Worm (Caenorhabditis elegans) whole organism, L4 larva: Measurements from ENCODE around the gene col-74.

Experiments
- F10B5.3 ChIP-seq: sonication (generic microtip); optimal IDR thresholded peaks from 2 replicates; lab custom pipeline; 2016; ENCODE audit warnings: mild to moderate bottlenecking, missing genetic modification characterization, missing compliant biosample characterization
- R02D3.7 ChIP-seq: fragments of 150-350 bp; sonication (generic microtip); optimal IDR thresholded peaks from 3 replicates; lab custom pipeline; 2014; ENCODE audit warnings: missing biosample characterization, missing genetic modification characterization
- T20F7.1 ChIP-seq: fragments of 200-800 bp; sonication (Bioruptor generic); optimal IDR thresholded peaks from 2 replicates; lab custom pipeline; 2018; ENCODE audit warnings: mild to moderate bottlenecking, missing genetic modification characterization, missing compliant biosample characterization
- Y105C5A.15 ChIP-seq: fragments of 200-800 bp; sonication (Bioruptor generic); IDR thresholded peaks from 2 replicates; pipeline ENCODE4 v1.3.6; 2022; ENCODE audit warnings: missing genetic modification characterization, missing compliant biosample characterization
- Y48G9A.11 ChIP-seq: fragments of 200-800 bp; sonication (Bioruptor generic); IDR thresholded peaks from 2 replicates; pipeline ENCODE4 v1.3.6; 2022; ENCODE audit warnings: missing genetic modification reagents, missing genetic modification characterization, missing compliant biosample characterization
- Y5F2A.4 ChIP-seq: fragments of 200-800 bp; sonication (Bioruptor generic); optimal IDR thresholded peaks from 2 replicates; lab custom pipeline; 2018; ENCODE audit warnings: mild to moderate bottlenecking, missing genetic modification characterization, missing compliant biosample characterization
- ZK546.5 ChIP-seq, 2 experiments: sonication (generic microtip); optimal IDR thresholded peaks; 2 replicates each; lab custom pipeline; 2017; ENCODE audit warnings: missing biosample characterization in 2 of 2, missing genetic modification characterization in 2 of 2
- ama-1 ChIP-seq: fragments of 150-350 bp; optimal IDR thresholded peaks from 2 replicates; lab custom pipeline; 2014; ENCODE audit warnings: inconsistent platforms, mixed read lengths
- attf-4 ChIP-seq: sonication (generic microtip); optimal IDR thresholded peaks from 3 replicates; lab custom pipeline; 2017; ENCODE audit warnings: missing biosample characterization, missing genetic modification characterization
- ceh-62 ChIP-seq: sonication (generic microtip); optimal IDR thresholded peaks from 2 replicates; lab custom pipeline; 2017; ENCODE audit warnings: missing biosample characterization, missing genetic modification characterization
- ces-1 ChIP-seq: fragments of 150-350 bp; sonication (generic microtip); optimal IDR thresholded peaks from 4 replicates; lab custom pipeline; 2014; ENCODE audit warnings: missing biosample characterization, missing genetic modification reagents, missing genetic modification characterization
- cey-2 ChIP-seq: sonication (generic microtip); optimal IDR thresholded peaks from 3 replicates; lab custom pipeline; 2017; ENCODE audit warnings: missing genetic modification characterization, mild to moderate bottlenecking, missing compliant biosample characterization, antibody characterized with exemption, borderline replicate concordance; ENCODE audit not compliant: insufficient read depth
- ctbp-1 ChIP-seq: fragments of 200-800 bp; sonication (Bioruptor generic); IDR thresholded peaks from 2 replicates; pipeline ENCODE4 v1.3.6; 2022; ENCODE audit warnings: missing genetic modification reagents, missing genetic modification characterization, missing compliant biosample characterization
- daf-16 ChIP-seq, 3 experiments: sonication (generic microtip); optimal IDR thresholded peaks; 2 replicates each; lab custom pipeline; 2016 to 2017; ENCODE audit warnings: missing genetic modification characterization in 3 of 3, missing genetic modification reagents in 3 of 3, mild to moderate bottlenecking in 2 of 3, missing compliant biosample characterization in 2 of 3, missing biosample characterization in 1 of 3, moderate library complexity in 1 of 3
- daf-8 ChIP-seq: fragments of 200-800 bp; sonication (Bioruptor generic); IDR thresholded peaks from 2 replicates; pipeline ENCODE4 v1.3.6; 2022; ENCODE audit warnings: missing genetic modification characterization, missing compliant biosample characterization
- dmd-6 ChIP-seq: fragments of 200-800 bp; sonication (Bioruptor generic); IDR thresholded peaks from 2 replicates; pipeline ENCODE4 v1.3.6; 2022; ENCODE audit warnings: missing genetic modification reagents, missing genetic modification characterization, missing compliant biosample characterization
- dmd-8 ChIP-seq: fragments of 200-800 bp; sonication (Bioruptor generic); IDR thresholded peaks from 2 replicates; pipeline ENCODE4 v1.3.6; 2022; ENCODE audit warnings: missing genetic modification characterization, missing compliant biosample characterization
- dmd-9 ChIP-seq: fragments of 200-800 bp; sonication (Bioruptor generic); IDR thresholded peaks from 2 replicates; pipeline ENCODE4 v1.3.6; 2022; ENCODE audit warnings: missing genetic modification reagents, missing genetic modification characterization, missing compliant biosample characterization
- dve-1 ChIP-seq: sonication (generic microtip); optimal IDR thresholded peaks from 2 replicates; lab custom pipeline; 2017; ENCODE audit warnings: antibody characterized with exemption, mild to moderate bottlenecking, missing genetic modification characterization, missing compliant biosample characterization; ENCODE audit not compliant: insufficient read depth
- egl-27 ChIP-seq: sonication (generic microtip); optimal IDR thresholded peaks from 3 replicates; lab custom pipeline; 2017; ENCODE audit warnings: missing biosample characterization, missing genetic modification reagents, missing genetic modification characterization
- egl-43 ChIP-seq: fragments of 200-800 bp; sonication (Bioruptor generic); IDR thresholded peaks from 2 replicates; pipeline ENCODE4 v1.3.6; 2022; ENCODE audit warnings: missing genetic modification reagents, missing genetic modification characterization, missing compliant biosample characterization
- fos-1 ChIP-seq: fragments of 150-350 bp; optimal IDR thresholded peaks from 2 replicates; lab custom pipeline; 2014; ENCODE audit warnings: missing biosample characterization, missing genetic modification characterization
- hlh-11 ChIP-seq: fragments of 200-800 bp; sonication (Bioruptor generic); optimal IDR thresholded peaks from 2 replicates; lab custom pipeline; 2018; ENCODE audit warnings: mild to moderate bottlenecking, missing genetic modification characterization, missing compliant biosample characterization
- hlh-30 ChIP-seq: sonication (generic microtip); optimal IDR thresholded peaks from 2 replicates; lab custom pipeline; 2017; ENCODE audit warnings: antibody characterized with exemption, mild to moderate bottlenecking, missing genetic modification characterization, missing compliant biosample characterization; ENCODE audit not compliant: insufficient read depth
- hmg-1.1 ChIP-seq: fragments of 200-800 bp; sonication (Bioruptor generic); IDR thresholded peaks from 2 replicates; pipeline ENCODE4 v1.3.6; 2022; ENCODE audit warnings: missing genetic modification reagents, missing genetic modification characterization, missing compliant biosample characterization
- lin-29 ChIP-seq: fragments of 200-800 bp; sonication (Bioruptor generic); IDR thresholded peaks from 2 replicates; pipeline ENCODE4 v1.3.6; 2022; ENCODE audit warnings: missing genetic modification reagents, missing genetic modification characterization, missing compliant biosample characterization
- lir-3 ChIP-seq: sonication (generic microtip); optimal IDR thresholded peaks from 2 replicates; lab custom pipeline; 2016; ENCODE audit warnings: mild to moderate bottlenecking, missing genetic modification characterization, missing compliant biosample characterization
- lsy-2 ChIP-seq, 2 experiments: fragments of 150-350 bp in 1 of 2; sonication (generic microtip) in 1 of 2; optimal IDR thresholded peaks; 2 replicates each; lab custom pipeline; 2014 to 2017; ENCODE audit warnings: missing biosample characterization in 2 of 2, missing genetic modification characterization in 2 of 2
- madf-5 ChIP-seq, 2 experiments: fragments of 200-800 bp; sonication (Bioruptor generic); IDR thresholded peaks; 2 replicates each; pipeline ENCODE4 v1.3.6; 2022; ENCODE audit warnings: missing compliant biosample characterization in 2 of 2, missing genetic modification characterization in 2 of 2
- nhr-102 ChIP-seq: sonication (generic microtip); optimal IDR thresholded peaks from 2 replicates; lab custom pipeline; 2016; ENCODE audit warnings: mild to moderate bottlenecking, missing genetic modification characterization, moderate library complexity, missing compliant biosample characterization
- nhr-28 ChIP-seq: fragments of 150-350 bp; optimal IDR thresholded peaks from 2 replicates; lab custom pipeline; 2014; ENCODE audit warnings: missing biosample characterization, missing genetic modification characterization
- nhr-76 ChIP-seq: fragments of 150-350 bp; optimal IDR thresholded peaks from 2 replicates; lab custom pipeline; 2014; ENCODE audit warnings: missing biosample characterization, missing genetic modification characterization
- php-3 ChIP-seq: fragments of 200-800 bp; sonication (Bioruptor generic); IDR thresholded peaks from 2 replicates; pipeline ENCODE4 v1.3.6; 2022; ENCODE audit warnings: missing genetic modification reagents, missing genetic modification characterization, missing compliant biosample characterization
- pqm-1 ChIP-seq: sonication (generic microtip); optimal IDR thresholded peaks from 2 replicates; lab custom pipeline; 2017; ENCODE audit warnings: missing biosample characterization, missing genetic modification characterization
- saeg-2 ChIP-seq: fragments of 200-800 bp; sonication (Bioruptor generic); IDR thresholded peaks from 2 replicates; pipeline ENCODE4 v1.3.6; 2022; ENCODE audit warnings: missing genetic modification reagents, missing genetic modification characterization, missing compliant biosample characterization
- sdz-12 ChIP-seq: fragments of 200-800 bp; sonication (Bioruptor generic); optimal IDR thresholded peaks from 2 replicates; lab custom pipeline; 2018; ENCODE audit warnings: mild to moderate bottlenecking, missing genetic modification characterization, missing compliant biosample characterization
- skn-1 ChIP-seq: fragments of 150-350 bp; optimal IDR thresholded peaks from 2 replicates; lab custom pipeline; 2014; ENCODE audit warnings: missing biosample characterization, missing genetic modification characterization
- snpc-1.2 ChIP-seq: fragments of 200-800 bp; sonication (Bioruptor generic); IDR thresholded peaks from 2 replicates; pipeline ENCODE4 v1.3.6; 2022; ENCODE audit warnings: missing genetic modification reagents, missing genetic modification characterization, missing compliant biosample characterization
- snpc-4 ChIP-seq: fragments of 150-350 bp; optimal IDR thresholded peaks from 2 replicates; lab custom pipeline; 2014; ENCODE audit warnings: missing biosample characterization, missing genetic modification characterization
- spr-3 ChIP-seq: fragments of 200-800 bp; sonication (Bioruptor generic); optimal IDR thresholded peaks from 2 replicates; lab custom pipeline; 2018; ENCODE audit warnings: mild to moderate bottlenecking, missing genetic modification characterization, missing compliant biosample characterization
- tag-97 ChIP-seq: fragments of 200-800 bp; sonication (Bioruptor generic); IDR thresholded peaks from 2 replicates; pipeline ENCODE4 v1.3.6; 2022; ENCODE audit warnings: missing genetic modification characterization, missing compliant biosample characterization
- vab-7 ChIP-seq: fragments of 200-800 bp; sonication (Bioruptor generic); IDR thresholded peaks from 2 replicates; pipeline ENCODE4 v1.3.6; 2022; ENCODE audit warnings: missing genetic modification reagents, missing genetic modification characterization, missing compliant biosample characterization
- zfp-3 ChIP-seq: fragments of 200-800 bp; sonication (Bioruptor generic); conservative IDR thresholded peaks from 2 replicates; pipeline ENCODE4 v1.3.6; 2022; ENCODE audit warnings: missing genetic modification reagents, missing genetic modification characterization, missing compliant biosample characterization

The col-74 gene

DNA sequence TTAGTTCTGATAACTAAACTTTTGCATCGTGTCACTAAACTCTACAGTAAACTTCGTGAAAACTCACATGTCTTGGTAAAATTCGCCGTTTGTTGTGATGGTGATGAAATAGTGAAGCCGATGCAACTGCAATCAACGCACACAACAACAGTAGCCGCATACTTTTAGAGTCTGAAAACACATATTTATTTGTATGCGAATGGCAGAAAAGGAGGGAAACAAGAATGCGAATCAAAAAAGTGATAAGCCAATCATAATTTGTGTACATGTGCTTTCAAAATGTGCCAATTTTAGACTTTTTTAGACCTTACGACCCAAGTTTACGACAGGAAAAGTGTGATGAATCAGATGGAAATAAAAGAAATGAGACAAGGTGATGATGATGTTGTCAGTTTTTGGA lies 24.9 kb upstream of the col-74 start, which contains the start of gene K05F1.10 (continued):
- TF ChIP-seq saeg-2 (no peak), F10B5.3 (tag; lab: Kevin White, UChicago) (no peak), skn-1 (tag; lab: Kevin White, UChicago) (no peak), nhr-76 (tag; lab: Kevin White, UChicago) (no peak), snpc-4 (no peak), php-3 (peak; percentile 46; the same call in 1 of the 2 replicates), egl-27 (no peak), Y48G9A.11 (GFP tag; lab: Robert Waterston, UW) (no peak), spr-3 (GFP tag; lab: Kevin White, UChicago) (no peak), ces-1 (GFP tag; lab: Kevin White, UChicago) (no peak), hmg-1.1 (GFP tag; lab: Robert Waterston, UW) (no peak), tag-97 (GFP tag; lab: Robert Waterston, UW) (no peak), hlh-11 (tag; lab: Kevin White, UChicago) (peak; percentile 38), lin-29 (GFP tag; lab: Robert Waterston, UW) (no peak), ama-1 (no peak), vab-7 (GFP tag; lab: Robert Waterston, UW) (no peak), nhr-102 (tag; lab: Kevin White, UChicago) (no peak), egl-43 (no peak), dmd-6 (peak; percentile 46), hlh-30 (tag; lab: Kevin White, UChicago) (peak; percentile 45), ctbp-1 (GFP tag; lab: Robert Waterston, UW) (no peak), ZK546.5 (tag; optimal IDR thresholded peaks at IDR 0.05; lab: Kevin White, UChicago) (no peak), fos-1 (no peak), T20F7.1 (GFP tag; lab: Kevin White, UChicago) (no peak), cey-2 (no peak), Y105C5A.15 (GFP tag; lab: Robert Waterston, UW) (no peak), pqm-1 (tag; lab: Kevin White, UChicago) (peak; percentile 19), zfp-3 (GFP tag; lab: Robert Waterston, UW) (no peak), R02D3.7 (tag; lab: Kevin White, UChicago) (no peak), daf-16 (GFP tag; optimal IDR thresholded peaks at IDR 0.05; lab: Kevin White, UChicago) (no peak), daf-16 (tag; optimal IDR thresholded peaks at IDR 0.05; lab: Kevin White, UChicago) (peak; percentile 88), daf-8 (GFP tag; lab: Robert Waterston, UW) (no peak), nhr-28 (tag; lab: Kevin White, UChicago) (peak; percentile 23), madf-5 (GFP tag; IDR thresholded peaks at IDR 0.05; lab: Robert Waterston, UW) (no peak), dmd-8 (GFP tag; lab: Robert Waterston, UW) (no peak), dve-1 (peak; percentile 4), dmd-9 (GFP tag; lab: Robert Waterston, UW) (no peak), lir-3 (tag; lab: Kevin White, UChicago) (no peak), Y5F2A.4 (no peak), lsy-2 (tag; optimal IDR thresholded peaks at IDR 0.05; lab: Kevin White, UChicago) (no peak), sdz-12 (GFP tag; lab: Kevin White, UChicago) (no peak), snpc-1.2 (GFP tag; lab: Robert Waterston, UW) (no peak), ceh-62 (tag; lab: Kevin White, UChicago) (no peak), attf-4 (tag; lab: Kevin White, UChicago) (no peak)
